Fruit fly (Drosophila melanogaster): ENCODE results near the gene CG33500.

CG33500 gene

dm6 chr3L:11531994-11532732 lies 23.7 kb downstream of the CG33500 start:
- no peak for TF ChIP-seq noc (tag; optimal IDR thresholded peaks at IDR 0.05)

dm6 chr3L:11533704-11534319 lies 25.4 kb downstream of the CG33500 start:
- peak; percentile 62 for TF ChIP-seq noc (tag; optimal IDR thresholded peaks at IDR 0.05)

dm6 chr3L:11534391-11535246 lies 26.2 kb downstream of the CG33500 start:
- TF ChIP-seq noc (tag; optimal IDR thresholded peaks at IDR 0.05), result peak; percentile 73

dm6 chr3L:11536132-11536531 lies 27.7 kb downstream of the CG33500 start:
- TF ChIP-seq noc (tag; optimal IDR thresholded peaks at IDR 0.05), result no peak

- TF ChIP-seq noc (tag; optimal IDR thresholded peaks at IDR 0.05), result no peak
These were observed 28.5 kb downstream of the CG33500 start for dm6 chr3L:11536767-11537419.

dm6 chr3L:11539511-11540329 lies 31.3 kb downstream of the CG33500 start:
- no peak for TF ChIP-seq noc (tag; optimal IDR thresholded peaks at IDR 0.05)

- TF ChIP-seq noc (tag; optimal IDR thresholded peaks at IDR 0.05), result no peak
These were observed 31.9 kb downstream of the CG33500 start for dm6 chr3L:11540330-11540702.

- no peak for TF ChIP-seq noc (tag; optimal IDR thresholded peaks at IDR 0.05)
These were observed 34.0 kb downstream of the CG33500 start for dm6 chr3L:11542437-11542836.

dm6 chr3L:11542948-11543347 lies 34.5 kb downstream of the CG33500 start:
- peak; percentile 50 for TF ChIP-seq noc (tag; optimal IDR thresholded peaks at IDR 0.05)

- no peak for TF ChIP-seq noc (tag; optimal IDR thresholded peaks at IDR 0.05)
These were observed 35.4 kb downstream of the CG33500 start for dm6 chr3L:11543681-11544299.

- no peak for TF ChIP-seq noc (tag; optimal IDR thresholded peaks at IDR 0.05)
These were observed 39.0 kb downstream of the CG33500 start for dm6 chr3L:11547302-11547994.

dm6 chr3L:11548009-11548408 lies 39.6 kb downstream of the CG33500 start:
- TF ChIP-seq noc (tag; optimal IDR thresholded peaks at IDR 0.05), result no peak

dm6 chr3L:11549432-11549831 lies 41.0 kb downstream of the CG33500 start:
- no peak for TF ChIP-seq noc (tag; optimal IDR thresholded peaks at IDR 0.05)

dm6 chr3L:11550359-11551056 lies 42.1 kb downstream of the CG33500 start:
- TF ChIP-seq noc (tag; optimal IDR thresholded peaks at IDR 0.05), result no peak

Data from whole organism, larva.